Fruit fly (Drosophila melanogaster) whole organism, prepupa: ENCODE data around the gene PAPLA1.

ENCODE experiments used
- Blimp-1 ChIP-seq: fragments of 200-800 bp; sonication (Bioruptor generic); optimal IDR thresholded peaks from 3 replicates; lab custom pipeline; 2017; ENCODE audit warnings: missing biosample characterization, missing genetic modification characterization, mild to moderate bottlenecking, moderate library complexity, missing genetic modification reagents
- CG10669 ChIP-seq: fragments of 200-800 bp; sonication (Bioruptor generic); optimal IDR thresholded peaks from 3 replicates; lab custom pipeline; 2018; ENCODE audit warnings: missing biosample characterization, mild to moderate bottlenecking, missing genetic modification characterization, moderate library complexity
- CG11294 ChIP-seq: fragments of 200-800 bp; sonication (Bioruptor generic); IDR thresholded peaks from 2 replicates; pipeline ENCODE4 v1.3.6; 2022; ENCODE audit warnings: missing biosample characterization, missing genetic modification characterization
- CG11762 ChIP-seq: fragments of 200-800 bp; sonication (Bioruptor generic); optimal IDR thresholded peaks from 3 replicates; lab custom pipeline; 2016; ENCODE audit warnings: missing biosample characterization, missing genetic modification characterization; ENCODE audit not compliant: insufficient read depth
- CG11902 ChIP-seq: fragments of 200-800 bp; sonication (Bioruptor generic); optimal IDR thresholded peaks from 3 replicates; lab custom pipeline; 2016; ENCODE audit warnings: missing biosample characterization, missing genetic modification characterization
- CG1621 ChIP-seq: fragments of 200-800 bp; sonication (Bioruptor generic); optimal IDR thresholded peaks from 3 replicates; lab custom pipeline; 2018; ENCODE audit warnings: missing biosample characterization, mild to moderate bottlenecking, missing genetic modification characterization
- CG16779 ChIP-seq: fragments of 200-800 bp; sonication (Bioruptor generic); optimal IDR thresholded peaks from 3 replicates; lab custom pipeline; 2017; ENCODE audit warnings: missing biosample characterization, mild to moderate bottlenecking, missing genetic modification characterization
- CG3032 ChIP-seq: fragments of 200-800 bp; optimal IDR thresholded peaks from 2 replicates; lab custom pipeline; 2019; ENCODE audit warnings: missing biosample characterization, mild to moderate bottlenecking, missing genetic modification characterization, moderate library complexity
- CG31627 ChIP-seq: fragments of 200-800 bp; sonication (Bioruptor generic); optimal IDR thresholded peaks from 3 replicates; lab custom pipeline; 2016; ENCODE audit warnings: missing biosample characterization, missing genetic modification characterization
- CG32006 ChIP-seq: fragments of 200-800 bp; sonication (Bioruptor generic); optimal IDR thresholded peaks from 3 replicates; lab custom pipeline; 2017; ENCODE audit warnings: missing biosample characterization, mild to moderate bottlenecking, missing genetic modification characterization
- CG34406 ChIP-seq: fragments of 200-800 bp; sonication (Bioruptor generic); optimal IDR thresholded peaks from 3 replicates; lab custom pipeline; 2016; ENCODE audit warnings: missing biosample characterization, missing genetic modification characterization
- CG3919 ChIP-seq: fragments of 200-800 bp; sonication (Bioruptor generic); optimal IDR thresholded peaks from 3 replicates; lab custom pipeline; 2016; ENCODE audit warnings: missing biosample characterization, missing genetic modification characterization
- CG4318 ChIP-seq: fragments of 200-800 bp; sonication (Bioruptor generic); optimal IDR thresholded peaks from 3 replicates; lab custom pipeline; 2017; ENCODE audit warnings: missing biosample characterization, mild to moderate bottlenecking, missing genetic modification characterization
- CG6276 ChIP-seq: fragments of 200-800 bp; sonication (Bioruptor generic); optimal IDR thresholded peaks from 2 replicates; lab custom pipeline; 2017; ENCODE audit warnings: missing biosample characterization, mild to moderate bottlenecking, missing genetic modification characterization
- CG6792 ChIP-seq: fragments of 200-800 bp; sonication (Bioruptor generic); optimal IDR thresholded peaks from 3 replicates; lab custom pipeline; 2016; ENCODE audit warnings: missing biosample characterization, missing genetic modification characterization
- CG6808 ChIP-seq: fragments of 200-800 bp; sonication (Bioruptor generic); optimal IDR thresholded peaks from 3 replicates; lab custom pipeline; 2017; ENCODE audit warnings: missing biosample characterization, missing genetic modification characterization, mild to moderate bottlenecking, moderate library complexity, missing genetic modification reagents
- CG7368 ChIP-seq: fragments of 200-800 bp; sonication (Bioruptor generic); optimal IDR thresholded peaks from 3 replicates; lab custom pipeline; 2016; ENCODE audit warnings: missing biosample characterization, missing genetic modification characterization
- CG8632 ChIP-seq: fragments of 200-800 bp; sonication (Bioruptor generic); optimal IDR thresholded peaks from 3 replicates; lab custom pipeline; 2016; ENCODE audit warnings: missing biosample characterization, missing genetic modification characterization
- CG9139 ChIP-seq: fragments of 200-800 bp; sonication (Bioruptor generic); optimal IDR thresholded peaks from 3 replicates; lab custom pipeline; 2017; ENCODE audit warnings: missing biosample characterization, mild to moderate bottlenecking, missing genetic modification characterization
- Eip75B ChIP-seq: fragments of 200-800 bp; sonication (Bioruptor generic); optimal IDR thresholded peaks from 3 replicates; lab custom pipeline; 2016; ENCODE audit warnings: missing biosample characterization, missing genetic modification characterization
- Eip78C ChIP-seq: fragments of 200-800 bp; sonication (Bioruptor generic); peaks from one replicate; lab custom pipeline; 2016; ENCODE audit warnings: missing biosample characterization, missing genetic modification characterization
- Ets21C ChIP-seq: fragments of 200-800 bp; sonication (Bioruptor generic); optimal IDR thresholded peaks from 3 replicates; lab custom pipeline; 2016; ENCODE audit warnings: missing biosample characterization, missing genetic modification characterization
- Ets96B ChIP-seq: fragments of 200-800 bp; optimal IDR thresholded peaks from 2 replicates; lab custom pipeline; 2019; ENCODE audit warnings: missing biosample characterization, mild to moderate bottlenecking, missing genetic modification characterization, moderate library complexity
- Gug ChIP-seq: fragments of 200-800 bp; sonication (Bioruptor generic); IDR thresholded peaks from 2 replicates; pipeline ENCODE4 v1.3.6; 2022; ENCODE audit warnings: missing biosample characterization, missing genetic modification characterization
- Hr38 ChIP-seq: sonication (Bioruptor generic); optimal IDR thresholded peaks from 2 replicates; lab custom pipeline; 2016; ENCODE audit warnings: missing biosample characterization, missing genetic modification characterization
- Hr4 ChIP-seq: fragments of 200-800 bp; sonication (Bioruptor generic); optimal IDR thresholded peaks from 3 replicates; lab custom pipeline; 2016; ENCODE audit warnings: missing biosample characterization, missing genetic modification characterization
- Lpt ChIP-seq: fragments of 200-800 bp; sonication (Bioruptor generic); optimal IDR thresholded peaks from 3 replicates; lab custom pipeline; 2016; ENCODE audit warnings: missing biosample characterization, missing genetic modification characterization
- OdsH ChIP-seq: fragments of 200-800 bp; sonication (Bioruptor generic); optimal IDR thresholded peaks from 3 replicates; lab custom pipeline; 2016; ENCODE audit warnings: missing biosample characterization, missing genetic modification characterization
- Smox ChIP-seq: fragments of 200-800 bp; sonication (Bioruptor generic); optimal IDR thresholded peaks from 3 replicates; lab custom pipeline; 2016; ENCODE audit warnings: missing biosample characterization, missing genetic modification characterization
- Sox102F ChIP-seq: fragments of 200-800 bp; sonication (Bioruptor generic); optimal IDR thresholded peaks from 2 replicates; lab custom pipeline; 2016; ENCODE audit warnings: missing biosample characterization, mild to moderate bottlenecking, missing genetic modification characterization
- Sox14 ChIP-seq: fragments of 200-800 bp; sonication (Bioruptor generic); optimal IDR thresholded peaks from 3 replicates; lab custom pipeline; 2016; ENCODE audit warnings: missing biosample characterization, missing genetic modification characterization
- Sox15 ChIP-seq: fragments of 200-800 bp; sonication (Bioruptor generic); optimal IDR thresholded peaks from 3 replicates; lab custom pipeline; 2016; ENCODE audit warnings: missing biosample characterization, missing genetic modification characterization
- acj6 ChIP-seq: fragments of 200-800 bp; sonication (Bioruptor generic); optimal IDR thresholded peaks from 3 replicates; lab custom pipeline; 2016; ENCODE audit warnings: missing biosample characterization, missing genetic modification characterization
- cyc ChIP-seq: fragments of 200-800 bp; sonication (Bioruptor generic); optimal IDR thresholded peaks from 3 replicates; lab custom pipeline; 2016; ENCODE audit warnings: missing biosample characterization, missing genetic modification characterization
- dac ChIP-seq: fragments of 200-800 bp; sonication (Bioruptor generic); optimal IDR thresholded peaks from 2 replicates; lab custom pipeline; 2017; ENCODE audit warnings: missing biosample characterization, mild to moderate bottlenecking, missing genetic modification characterization
- eg ChIP-seq: fragments of 200-800 bp; sonication (Bioruptor generic); IDR thresholded peaks from 3 replicates; pipeline ENCODE4 v1.3.6; 2022; ENCODE audit warnings: missing biosample characterization, missing genetic modification characterization
- esn ChIP-seq: fragments of 200-800 bp; sonication (Bioruptor generic); optimal IDR thresholded peaks from 2 replicates; lab custom pipeline; 2016; ENCODE audit warnings: missing biosample characterization, mild to moderate bottlenecking, missing genetic modification characterization, moderate library complexity
- fkh ChIP-seq: fragments of 200-800 bp; sonication (Bioruptor generic); optimal IDR thresholded peaks from 3 replicates; lab custom pipeline; 2017; ENCODE audit warnings: missing biosample characterization, mild to moderate bottlenecking, missing genetic modification characterization, moderate library complexity
- lz ChIP-seq: fragments of 200-800 bp; sonication (Bioruptor generic); optimal IDR thresholded peaks from 3 replicates; lab custom pipeline; 2016; ENCODE audit warnings: missing biosample characterization, missing genetic modification characterization
- net ChIP-seq: fragments of 200-800 bp; sonication (Bioruptor generic); optimal IDR thresholded peaks from 3 replicates; lab custom pipeline; 2016; ENCODE audit warnings: missing biosample characterization, missing genetic modification characterization
- pdm3 ChIP-seq: fragments of 200-800 bp; sonication (Bioruptor generic); optimal IDR thresholded peaks from 3 replicates; lab custom pipeline; 2016; ENCODE audit warnings: missing biosample characterization, missing genetic modification characterization
- salr ChIP-seq, 2 experiments: fragments of 200-800 bp; sonication (Bioruptor generic); optimal IDR thresholded peaks; 3 replicates each; lab custom pipeline; 2016 to 2018; ENCODE audit warnings: missing biosample characterization in 2 of 2, missing genetic modification characterization in 2 of 2, mild to moderate bottlenecking in 1 of 2
- spab ChIP-seq: fragments of 200-800 bp; sonication (Bioruptor generic); optimal IDR thresholded peaks from 2 replicates; lab custom pipeline; 2017; ENCODE audit warnings: missing biosample characterization, mild to moderate bottlenecking, missing genetic modification characterization, missing genetic modification reagents
- topi ChIP-seq: fragments of 200-800 bp; sonication (Bioruptor generic); optimal IDR thresholded peaks from 3 replicates; lab custom pipeline; 2016; ENCODE audit warnings: missing biosample characterization, missing genetic modification characterization
- vri ChIP-seq: fragments of 200-800 bp; sonication (Bioruptor generic); optimal IDR thresholded peaks from 3 replicates; lab custom pipeline; 2016; ENCODE audit warnings: missing biosample characterization, mild to moderate bottlenecking, missing genetic modification characterization

Gene PAPLA1

DNA sequence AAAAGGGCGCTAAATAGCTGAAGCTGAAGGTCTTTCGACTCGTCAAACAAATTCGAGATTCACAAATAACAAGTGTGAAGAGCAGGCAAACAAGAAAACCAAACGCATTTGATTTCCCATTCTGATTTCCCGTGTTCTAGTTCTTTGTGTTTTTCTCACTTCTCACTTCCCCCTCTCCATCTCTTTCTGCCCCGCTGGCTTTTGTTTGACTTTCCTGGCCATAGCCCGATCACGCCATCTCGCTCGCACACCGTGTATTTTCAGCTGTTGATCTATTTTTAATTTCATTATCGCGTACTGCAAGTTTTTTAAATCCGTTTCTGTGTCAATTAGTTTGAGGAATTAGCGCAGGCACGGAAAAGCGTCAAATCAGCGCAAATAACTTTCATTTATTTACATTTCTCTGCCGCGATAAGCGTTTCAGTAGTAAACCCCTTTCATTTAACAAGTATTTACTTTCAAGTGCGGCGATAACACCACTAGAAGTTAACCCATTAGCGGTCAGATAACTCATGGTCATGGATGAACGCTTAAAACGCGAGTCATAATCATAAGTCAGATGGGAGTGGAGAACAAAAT, 4.2 kb upstream of the PAPLA1 start:
- no peak for TF ChIP-seq esn (GFP tag; lab: Kevin White, UChicago)
- TF ChIP-seq eg (GFP tag; lab: Robert Waterston, UW), result 0 out of 3 replicates have a peak, but pooled peaks have one; percentile 30
- TF ChIP-seq CG8632, result no peak
- peak; percentile 1 for TF ChIP-seq CG16779 (tag; lab: Kevin White, UChicago)
- TF ChIP-seq fkh (GFP tag; lab: Kevin White, UChicago), result peak; percentile 93
- TF ChIP-seq Sox14, result peak; percentile 30
- no peak for TF ChIP-seq CG4318 (GFP tag; lab: Kevin White, UChicago)
- TF ChIP-seq, all 60 proteins: peak for 4

DNA sequence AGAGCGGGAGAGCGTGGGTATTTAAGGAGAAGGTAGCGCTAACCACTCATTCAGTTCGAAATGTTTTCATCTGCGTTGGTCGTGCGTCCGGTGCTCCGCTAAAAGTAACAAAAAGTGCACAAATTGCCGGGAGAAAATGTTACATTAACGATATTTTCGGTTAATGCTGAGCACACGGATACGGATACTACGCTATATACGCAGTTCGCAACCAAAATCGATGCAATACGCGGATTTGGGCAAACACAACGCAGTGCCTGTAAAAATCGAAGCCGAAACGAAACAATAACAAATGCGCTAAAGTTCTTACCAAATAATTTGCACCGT, 3.5 kb upstream of the PAPLA1 start, which contains the start of gene Piezo:
Gene Piezo (plus strand): TSS at position 49 of the 327 bp plus-strand sequence.
- no peak for TF ChIP-seq CG11294 (GFP tag; lab: Robert Waterston, UW)
- no peak for TF ChIP-seq Blimp-1 (GFP tag; lab: Kevin White, UChicago)
- no peak for TF ChIP-seq CG32006 (GFP tag; lab: Kevin White, UChicago)
- peak; percentile 20 for TF ChIP-seq CG3919 (GFP tag; lab: Kevin White, UChicago)
- TF ChIP-seq CG6808 (GFP tag; lab: Kevin White, UChicago), result peak; percentile 50

DNA sequence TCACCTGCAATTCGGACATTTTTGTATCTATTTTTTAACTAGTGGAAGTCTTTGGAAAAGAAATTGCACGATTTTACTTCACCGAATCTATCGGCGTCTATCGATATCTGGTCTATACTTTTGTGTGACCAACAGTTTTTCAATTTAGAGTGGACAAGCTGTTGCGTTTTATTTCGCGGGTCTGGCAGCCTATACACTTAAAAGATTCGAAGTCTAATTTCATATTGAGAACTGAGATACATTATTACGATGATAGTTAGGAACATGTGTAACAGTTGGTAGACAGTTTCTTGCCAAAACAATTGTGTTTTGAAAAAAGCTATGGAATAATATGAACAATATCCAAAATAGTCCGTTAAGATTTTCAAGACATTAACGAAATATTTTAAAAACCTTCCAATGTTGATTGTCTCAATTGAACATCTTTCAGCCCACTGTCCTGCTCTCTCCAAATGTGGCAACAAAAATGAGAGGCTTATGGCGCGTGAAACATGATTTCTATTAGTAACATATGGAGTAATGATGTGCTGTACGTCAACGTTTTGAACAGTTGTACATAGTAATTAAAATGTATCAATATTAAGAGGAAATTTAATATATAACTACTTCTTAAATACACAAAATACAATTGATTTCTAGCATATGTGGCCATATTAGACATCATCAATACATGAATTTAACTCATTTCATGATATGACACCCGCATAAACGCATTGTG, 3.0 kb upstream of the PAPLA1 start, which contains the start of gene Acbp1:
Gene Acbp1 (minus strand): TSS at position 146 of the 718 bp plus-strand sequence.
- TF ChIP-seq OdsH (GFP tag; lab: Kevin White, UChicago), result peak; percentile 94
- TF ChIP-seq Lpt (GFP tag; lab: Kevin White, UChicago), result peak; percentile 95
- TF ChIP-seq topi (GFP tag; lab: Kevin White, UChicago), result peak; percentile 94
- peak; percentile 96 for TF ChIP-seq Hr4
- peak; percentile 95 for TF ChIP-seq CG9139
- peak; percentile 97 for TF ChIP-seq CG32006 (GFP tag; lab: Kevin White, UChicago)
- peak; percentile 90 for TF ChIP-seq CG11762
- peak; percentile 96 for TF ChIP-seq CG3919 (GFP tag; lab: Kevin White, UChicago)
- TF ChIP-seq fkh (GFP tag; lab: Kevin White, UChicago), result peak; percentile 70
- peak; percentile 96 for TF ChIP-seq CG6792 (GFP tag; lab: Kevin White, UChicago)
- peak; percentile 94 for TF ChIP-seq CG7368
- peak; percentile 89 for TF ChIP-seq CG4318 (GFP tag; lab: Kevin White, UChicago)
- peak; percentile 69 for TF ChIP-seq Hr38 (GFP tag; lab: Kevin White, UChicago)
- peak; percentile 95 for TF ChIP-seq spab
- TF ChIP-seq pdm3 (GFP tag; lab: Kevin White, UChicago), result peak; percentile 94
- peak; percentile 98 for TF ChIP-seq CG6276 (GFP tag; lab: Kevin White, UChicago)
- peak; percentile 94 for TF ChIP-seq acj6
- peak; percentile 95 for TF ChIP-seq CG31627 (GFP tag; lab: Kevin White, UChicago)
- peak; percentile 93 for TF ChIP-seq Ets21C (GFP tag; lab: Kevin White, UChicago)
- TF ChIP-seq Smox (GFP tag; lab: Kevin White, UChicago), result peak; percentile 95
- TF ChIP-seq CG10669 (GFP tag; lab: Kevin White, UChicago), result peak; percentile 97
- TF ChIP-seq Sox102F (GFP tag; lab: Kevin White, UChicago), result peak; percentile 97
- TF ChIP-seq CG34406 (GFP tag; lab: Kevin White, UChicago), result peak; percentile 97
- peak; percentile 93 for TF ChIP-seq dac
- TF ChIP-seq CG11902 (GFP tag; lab: Kevin White, UChicago), result peak; percentile 83
- peak; percentile 99 for TF ChIP-seq Eip78C (GFP tag; lab: Kevin White, UChicago)
- peak; percentile 97 for TF ChIP-seq CG3032 (tag; lab: Kevin White, UChicago)
- peak; percentile 98 for TF ChIP-seq net (GFP tag; lab: Kevin White, UChicago)
- peak; percentile 92 for TF ChIP-seq Eip75B
- TF ChIP-seq salr (GFP tag; optimal IDR thresholded peaks at IDR 0.05; lab: Kevin White, UChicago), result peak; percentile 75 to 93
- peak; percentile 93 for TF ChIP-seq cyc (GFP tag; lab: Kevin White, UChicago)
- TF ChIP-seq vri, result peak; percentile 91
- peak; percentile 94 for TF ChIP-seq CG1621
- peak; percentile 93 for TF ChIP-seq lz
- peak; percentile 91 for TF ChIP-seq Gug
- TF ChIP-seq Sox15 (GFP tag; lab: Kevin White, UChicago), result peak; percentile 89
- TF ChIP-seq Ets96B (tag; lab: Kevin White, UChicago), result peak; percentile 98
